Fruit fly (Drosophila melanogaster): ENCODE results near the gene mtm.

DNA sequence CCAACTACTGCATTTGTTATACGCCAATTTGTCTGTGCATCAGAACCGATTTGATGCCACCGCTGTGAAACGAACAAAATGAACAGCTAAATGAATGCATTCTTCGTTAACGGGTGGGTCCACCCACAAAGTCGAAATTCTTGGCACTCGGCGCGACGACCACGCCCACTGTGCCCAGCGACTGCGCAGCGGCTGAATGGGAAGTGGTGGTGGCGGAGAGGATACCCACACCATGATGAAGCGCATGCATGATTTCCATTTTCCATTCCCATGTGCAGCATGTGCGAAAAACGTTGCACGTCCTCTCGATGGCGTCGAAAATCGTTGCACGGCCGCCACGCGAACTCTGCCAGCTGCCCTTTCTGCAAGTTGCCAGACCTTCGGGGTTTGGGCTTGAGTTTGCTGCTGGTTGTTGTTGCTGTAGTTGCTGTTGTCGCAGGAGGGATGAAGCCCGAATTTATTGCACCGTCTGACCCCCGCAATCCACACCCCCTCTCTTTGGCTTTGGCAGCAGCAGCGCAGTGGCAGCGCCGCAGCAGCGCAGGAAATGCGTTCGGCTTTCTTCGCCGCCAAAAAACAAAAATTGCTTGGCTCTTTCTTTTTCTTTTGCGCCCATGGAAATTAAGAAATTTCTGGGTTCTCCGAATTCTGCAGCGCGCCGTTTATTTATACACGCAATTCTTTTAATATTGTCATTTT, 44.5 kb upstream of the mtm start:
- TF ChIP-seq fu2 (GFP tag; optimal IDR thresholded peaks at IDR 0.05) (no peak), tap (tag; optimal IDR thresholded peaks at IDR 0.05) (no peak)

Measured in whole organism, embryonic.